Worm (Caenorhabditis elegans) whole organism, L4/young adult: Measurements from ENCODE around the gene nhr-211.

Experiments
- W03F9.2 ChIP-seq: fragments of 150-350 bp; optimal IDR thresholded peaks from 2 replicates; lab custom pipeline; 2014; ENCODE audit warnings: missing biosample characterization, missing genetic modification characterization
- dao-5 ChIP-seq: sonication (generic microtip); optimal IDR thresholded peaks from 2 replicates; lab custom pipeline; 2016; ENCODE audit warnings: missing genotype, missing genetic modification characterization, moderate library complexity, missing compliant biosample characterization

DNA sequence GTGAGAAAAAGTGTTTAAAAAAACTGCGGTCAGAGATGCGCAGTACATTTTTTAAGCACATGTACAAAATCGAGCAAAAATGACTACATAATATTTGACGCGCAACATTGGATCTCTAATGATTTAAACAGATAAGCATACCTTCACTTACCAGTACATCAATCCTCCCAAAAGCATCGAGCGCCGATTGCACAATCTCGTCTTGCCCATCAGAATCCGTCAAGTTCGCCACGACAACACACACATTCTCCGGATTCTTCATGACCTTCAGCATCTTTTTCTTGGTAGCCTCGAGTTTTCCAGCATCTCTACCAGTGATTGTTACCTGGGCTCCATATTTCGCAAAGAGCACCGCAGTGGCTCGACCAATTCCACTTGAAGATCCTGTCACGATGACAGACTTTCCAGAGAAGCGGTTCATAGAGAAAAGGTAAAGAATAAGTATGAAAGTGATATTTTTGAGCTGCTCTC is 16.1 kb downstream of the nhr-211 start, which contains the start of gene T01G6.10:
- TF ChIP-seq dao-5 (no peak), W03F9.2 (tag; lab: Kevin White, UChicago) (no peak)
